Worm (Caenorhabditis elegans): Measurements from ENCODE around the gene exc-1.

ce11 chrX:15491110-15491509, 13.9 kb upstream of the exc-1 start:
- TF ChIP-seq nhr-11 (tag; optimal IDR thresholded peaks at IDR 0.05) (no peak), elt-2 (tag; optimal IDR thresholded peaks at IDR 0.05) (no peak), sdc-2 (tag; optimal IDR thresholded peaks at IDR 0.05) (no peak), ztf-16 (tag; optimal IDR thresholded peaks at IDR 0.05) (no peak), ceh-2 (tag; optimal IDR thresholded peaks at IDR 0.05) (no peak), hlh-8 (tag; optimal IDR thresholded peaks at IDR 0.05) (no peak), sox-2 (GFP tag; IDR thresholded peaks at IDR 0.05) (no peak), tbx-2 (tag; optimal IDR thresholded peaks at IDR 0.05) (no peak), K02D7.2 (tag; optimal IDR thresholded peaks at IDR 0.05) (no peak), dve-1 (tag; optimal IDR thresholded peaks at IDR 0.05) (no peak)
